Worm (Caenorhabditis elegans) whole organism, L3 larva: ENCODE results near the gene Y11D7A.8.

Experiments used
- R02D3.7 ChIP-seq: fragments of 150-350 bp; optimal IDR thresholded peaks from 2 replicates; lab custom pipeline; 2014; ENCODE audit warnings: missing biosample characterization, missing genetic modification characterization
- aly-2 ChIP-seq: fragments of 150-350 bp; optimal IDR thresholded peaks from 2 replicates; lab custom pipeline; 2014; ENCODE audit warnings: missing biosample characterization, missing genetic modification characterization
- elt-3 ChIP-seq, 3 experiments: fragments of 150-350 bp in 1 of 3; sonication (generic microtip) in 2 of 3; optimal IDR thresholded peaks; 2 replicates in 2 of 3; 4 replicates in 1 of 3; lab custom pipeline; 2014 to 2017; ENCODE audit warnings: missing biosample characterization in 3 of 3, missing genetic modification characterization in 3 of 3
- nhr-237 ChIP-seq: fragments of 150-350 bp; optimal IDR thresholded peaks from 2 replicates; lab custom pipeline; 2014; ENCODE audit warnings: missing biosample characterization, missing genetic modification characterization
- nhr-25 ChIP-seq: sonication (generic microtip); optimal IDR thresholded peaks from 2 replicates; lab custom pipeline; 2017; ENCODE audit warnings: missing biosample characterization, missing genetic modification characterization
- nhr-43 ChIP-seq: sonication (generic microtip); optimal IDR thresholded peaks from 2 replicates; lab custom pipeline; 2016; ENCODE audit warnings: mild to moderate bottlenecking, missing genetic modification characterization, missing compliant biosample characterization; ENCODE audit not compliant: poor library complexity, severe bottlenecking
- sea-2 ChIP-seq: fragments of 150-350 bp; sonication (generic microtip); optimal IDR thresholded peaks from 4 replicates; lab custom pipeline; 2014; ENCODE audit warnings: missing biosample characterization, missing genetic modification reagents, missing genetic modification characterization
- tbx-2 ChIP-seq: sonication (generic microtip); optimal IDR thresholded peaks from 2 replicates; lab custom pipeline; 2016; ENCODE audit warnings: mild to moderate bottlenecking, missing genetic modification characterization, missing compliant biosample characterization
- unc-39 ChIP-seq: sonication (generic microtip); optimal IDR thresholded peaks from 4 replicates; lab custom pipeline; 2017; ENCODE audit warnings: missing biosample characterization, missing genetic modification characterization

DNA sequence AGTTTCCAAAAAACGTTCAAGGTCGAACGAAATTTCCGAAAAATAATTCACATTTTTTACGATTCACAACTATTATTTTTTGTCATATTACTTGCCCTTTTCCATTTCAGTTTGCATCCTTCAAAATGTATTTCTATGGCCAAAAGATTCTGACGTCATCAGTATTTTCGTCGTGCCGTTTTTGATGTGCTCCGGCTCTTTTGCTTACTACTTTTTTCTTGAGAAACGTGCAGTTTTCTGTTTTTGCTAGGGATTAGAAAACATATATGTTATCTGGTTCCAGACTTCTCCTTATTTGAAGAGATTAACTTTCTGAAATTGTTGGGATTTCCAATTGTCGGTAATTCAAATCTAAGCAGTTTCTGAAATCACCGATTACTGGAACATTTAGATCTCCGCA is 35.4 kb upstream of the Y11D7A.8 start:
- TF ChIP-seq nhr-25 (tag; lab: Kevin White, UChicago) (no peak), elt-3 (tag; optimal IDR thresholded peaks at IDR 0.05; lab: Kevin White, UChicago) (no peak), aly-2 (tag; lab: Kevin White, UChicago) (no peak), unc-39 (tag; lab: Kevin White, UChicago) (no peak), nhr-237 (tag; lab: Kevin White, UChicago) (no peak), tbx-2 (tag; lab: Kevin White, UChicago) (no peak), R02D3.7 (no peak), sea-2 (GFP tag; lab: Kevin White, UChicago) (no peak), nhr-43 (tag; lab: Kevin White, UChicago) (no peak)
